Fruit fly (Drosophila melanogaster) whole organism, prepupa: ENCODE data around the gene Ilk.

Experiments
- CG10631 ChIP-seq: fragments of 200-800 bp; sonication (Bioruptor generic); optimal IDR thresholded peaks from 2 replicates; lab custom pipeline; 2016; ENCODE audit warnings: missing biosample characterization, missing genetic modification characterization
- CG10669 ChIP-seq: fragments of 200-800 bp; sonication (Bioruptor generic); optimal IDR thresholded peaks from 3 replicates; lab custom pipeline; 2018; ENCODE audit warnings: missing biosample characterization, mild to moderate bottlenecking, missing genetic modification characterization, moderate library complexity
- CG11294 ChIP-seq: fragments of 200-800 bp; sonication (Bioruptor generic); IDR thresholded peaks from 2 replicates; pipeline ENCODE4 v1.3.6; 2022; ENCODE audit warnings: missing biosample characterization, missing genetic modification characterization
- CG11762 ChIP-seq: fragments of 200-800 bp; sonication (Bioruptor generic); optimal IDR thresholded peaks from 3 replicates; lab custom pipeline; 2016; ENCODE audit warnings: missing biosample characterization, missing genetic modification characterization; ENCODE audit not compliant: insufficient read depth
- CG11902 ChIP-seq: fragments of 200-800 bp; sonication (Bioruptor generic); optimal IDR thresholded peaks from 3 replicates; lab custom pipeline; 2016; ENCODE audit warnings: missing biosample characterization, missing genetic modification characterization
- CG15336 ChIP-seq: fragments of 200-800 bp; sonication (Bioruptor generic); IDR thresholded peaks from 2 replicates; pipeline ENCODE4 v1.3.6; 2022; ENCODE audit warnings: missing biosample characterization, missing genetic modification characterization
- CG1621 ChIP-seq: fragments of 200-800 bp; sonication (Bioruptor generic); optimal IDR thresholded peaks from 3 replicates; lab custom pipeline; 2018; ENCODE audit warnings: missing biosample characterization, mild to moderate bottlenecking, missing genetic modification characterization
- CG16779 ChIP-seq: fragments of 200-800 bp; sonication (Bioruptor generic); optimal IDR thresholded peaks from 3 replicates; lab custom pipeline; 2017; ENCODE audit warnings: missing biosample characterization, mild to moderate bottlenecking, missing genetic modification characterization
- CG3032 ChIP-seq: fragments of 200-800 bp; optimal IDR thresholded peaks from 2 replicates; lab custom pipeline; 2019; ENCODE audit warnings: missing biosample characterization, mild to moderate bottlenecking, missing genetic modification characterization, moderate library complexity
- CG31627 ChIP-seq: fragments of 200-800 bp; sonication (Bioruptor generic); optimal IDR thresholded peaks from 3 replicates; lab custom pipeline; 2016; ENCODE audit warnings: missing biosample characterization, missing genetic modification characterization
- CG32006 ChIP-seq: fragments of 200-800 bp; sonication (Bioruptor generic); optimal IDR thresholded peaks from 3 replicates; lab custom pipeline; 2017; ENCODE audit warnings: missing biosample characterization, mild to moderate bottlenecking, missing genetic modification characterization
- CG34406 ChIP-seq: fragments of 200-800 bp; sonication (Bioruptor generic); optimal IDR thresholded peaks from 3 replicates; lab custom pipeline; 2016; ENCODE audit warnings: missing biosample characterization, missing genetic modification characterization
- CG3919 ChIP-seq: fragments of 200-800 bp; sonication (Bioruptor generic); optimal IDR thresholded peaks from 3 replicates; lab custom pipeline; 2016; ENCODE audit warnings: missing biosample characterization, missing genetic modification characterization
- CG4318 ChIP-seq: fragments of 200-800 bp; sonication (Bioruptor generic); optimal IDR thresholded peaks from 3 replicates; lab custom pipeline; 2017; ENCODE audit warnings: missing biosample characterization, mild to moderate bottlenecking, missing genetic modification characterization
- CG6276 ChIP-seq: fragments of 200-800 bp; sonication (Bioruptor generic); optimal IDR thresholded peaks from 2 replicates; lab custom pipeline; 2017; ENCODE audit warnings: missing biosample characterization, mild to moderate bottlenecking, missing genetic modification characterization
- CG6792 ChIP-seq: fragments of 200-800 bp; sonication (Bioruptor generic); optimal IDR thresholded peaks from 3 replicates; lab custom pipeline; 2016; ENCODE audit warnings: missing biosample characterization, missing genetic modification characterization
- CG6808 ChIP-seq: fragments of 200-800 bp; sonication (Bioruptor generic); optimal IDR thresholded peaks from 3 replicates; lab custom pipeline; 2017; ENCODE audit warnings: missing biosample characterization, missing genetic modification characterization, mild to moderate bottlenecking, moderate library complexity, missing genetic modification reagents
- CG6854 ChIP-seq: fragments of 200-800 bp; sonication (Bioruptor generic); optimal IDR thresholded peaks from 2 replicates; lab custom pipeline; 2017; ENCODE audit warnings: missing biosample characterization, mild to moderate bottlenecking, missing genetic modification characterization
- CG7368 ChIP-seq: fragments of 200-800 bp; sonication (Bioruptor generic); optimal IDR thresholded peaks from 3 replicates; lab custom pipeline; 2016; ENCODE audit warnings: missing biosample characterization, missing genetic modification characterization
- CG8119 ChIP-seq: fragments of 200-800 bp; sonication (Bioruptor generic); IDR thresholded peaks from 3 replicates; pipeline ENCODE4 v1.3.6; 2022; ENCODE audit warnings: missing biosample characterization, missing genetic modification characterization
- CG8319 ChIP-seq: fragments of 200-800 bp; sonication (Bioruptor generic); optimal IDR thresholded peaks from 3 replicates; lab custom pipeline; 2016; ENCODE audit warnings: missing biosample characterization, missing genetic modification characterization
- CG8632 ChIP-seq: fragments of 200-800 bp; sonication (Bioruptor generic); optimal IDR thresholded peaks from 3 replicates; lab custom pipeline; 2016; ENCODE audit warnings: missing biosample characterization, missing genetic modification characterization
- CG9139 ChIP-seq: fragments of 200-800 bp; sonication (Bioruptor generic); optimal IDR thresholded peaks from 3 replicates; lab custom pipeline; 2017; ENCODE audit warnings: missing biosample characterization, mild to moderate bottlenecking, missing genetic modification characterization
- Eip75B ChIP-seq: fragments of 200-800 bp; sonication (Bioruptor generic); optimal IDR thresholded peaks from 3 replicates; lab custom pipeline; 2016; ENCODE audit warnings: missing biosample characterization, missing genetic modification characterization
- Eip93F ChIP-seq: fragments of 200-800 bp; sonication (Bioruptor generic); optimal IDR thresholded peaks from 2 replicates; lab custom pipeline; 2016; ENCODE audit warnings: missing biosample characterization, mild to moderate bottlenecking, missing genetic modification characterization
- Ets21C ChIP-seq: fragments of 200-800 bp; sonication (Bioruptor generic); optimal IDR thresholded peaks from 3 replicates; lab custom pipeline; 2016; ENCODE audit warnings: missing biosample characterization, missing genetic modification characterization
- Ets96B ChIP-seq: fragments of 200-800 bp; optimal IDR thresholded peaks from 2 replicates; lab custom pipeline; 2019; ENCODE audit warnings: missing biosample characterization, mild to moderate bottlenecking, missing genetic modification characterization, moderate library complexity
- Gug ChIP-seq: fragments of 200-800 bp; sonication (Bioruptor generic); IDR thresholded peaks from 2 replicates; pipeline ENCODE4 v1.3.6; 2022; ENCODE audit warnings: missing biosample characterization, missing genetic modification characterization
- Hr38 ChIP-seq: sonication (Bioruptor generic); optimal IDR thresholded peaks from 2 replicates; lab custom pipeline; 2016; ENCODE audit warnings: missing biosample characterization, missing genetic modification characterization
- Lpt ChIP-seq: fragments of 200-800 bp; sonication (Bioruptor generic); optimal IDR thresholded peaks from 3 replicates; lab custom pipeline; 2016; ENCODE audit warnings: missing biosample characterization, missing genetic modification characterization
- Met ChIP-seq: fragments of 200-800 bp; sonication (Bioruptor generic); optimal IDR thresholded peaks from 3 replicates; lab custom pipeline; 2016; ENCODE audit warnings: missing biosample characterization, missing genetic modification characterization
- OdsH ChIP-seq: fragments of 200-800 bp; sonication (Bioruptor generic); optimal IDR thresholded peaks from 3 replicates; lab custom pipeline; 2016; ENCODE audit warnings: missing biosample characterization, missing genetic modification characterization
- Smox ChIP-seq: fragments of 200-800 bp; sonication (Bioruptor generic); optimal IDR thresholded peaks from 3 replicates; lab custom pipeline; 2016; ENCODE audit warnings: missing biosample characterization, missing genetic modification characterization
- Sox102F ChIP-seq: fragments of 200-800 bp; sonication (Bioruptor generic); optimal IDR thresholded peaks from 2 replicates; lab custom pipeline; 2016; ENCODE audit warnings: missing biosample characterization, mild to moderate bottlenecking, missing genetic modification characterization
- Sox14 ChIP-seq: fragments of 200-800 bp; sonication (Bioruptor generic); optimal IDR thresholded peaks from 3 replicates; lab custom pipeline; 2016; ENCODE audit warnings: missing biosample characterization, missing genetic modification characterization
- Sox15 ChIP-seq: fragments of 200-800 bp; sonication (Bioruptor generic); optimal IDR thresholded peaks from 3 replicates; lab custom pipeline; 2016; ENCODE audit warnings: missing biosample characterization, missing genetic modification characterization
- achi ChIP-seq: fragments of 200-800 bp; sonication (Bioruptor generic); optimal IDR thresholded peaks from 3 replicates; lab custom pipeline; 2016; ENCODE audit warnings: missing biosample characterization, missing genetic modification characterization
- cyc ChIP-seq: fragments of 200-800 bp; sonication (Bioruptor generic); optimal IDR thresholded peaks from 3 replicates; lab custom pipeline; 2016; ENCODE audit warnings: missing biosample characterization, missing genetic modification characterization
- dac ChIP-seq: fragments of 200-800 bp; sonication (Bioruptor generic); optimal IDR thresholded peaks from 2 replicates; lab custom pipeline; 2017; ENCODE audit warnings: missing biosample characterization, mild to moderate bottlenecking, missing genetic modification characterization
- dsx ChIP-seq: fragments of 200-800 bp; optimal IDR thresholded peaks from 3 replicates; lab custom pipeline; 2019; ENCODE audit warnings: missing biosample characterization, mild to moderate bottlenecking, missing genetic modification characterization, moderate library complexity; ENCODE audit not compliant: poor library complexity, severe bottlenecking
- eg ChIP-seq: fragments of 200-800 bp; sonication (Bioruptor generic); IDR thresholded peaks from 3 replicates; pipeline ENCODE4 v1.3.6; 2022; ENCODE audit warnings: missing biosample characterization, missing genetic modification characterization
- esn ChIP-seq: fragments of 200-800 bp; sonication (Bioruptor generic); optimal IDR thresholded peaks from 2 replicates; lab custom pipeline; 2016; ENCODE audit warnings: missing biosample characterization, mild to moderate bottlenecking, missing genetic modification characterization, moderate library complexity
- fd59A ChIP-seq: fragments of 200-800 bp; sonication (Bioruptor generic); optimal IDR thresholded peaks from 2 replicates; lab custom pipeline; 2017; ENCODE audit warnings: missing biosample characterization, mild to moderate bottlenecking, missing genetic modification characterization, missing genetic modification reagents
- fd85E ChIP-seq: fragments of 200-800 bp; sonication (Bioruptor generic); optimal IDR thresholded peaks from 3 replicates; lab custom pipeline; 2016; ENCODE audit warnings: missing biosample characterization, missing genetic modification characterization
- fkh ChIP-seq: fragments of 200-800 bp; sonication (Bioruptor generic); optimal IDR thresholded peaks from 3 replicates; lab custom pipeline; 2017; ENCODE audit warnings: missing biosample characterization, mild to moderate bottlenecking, missing genetic modification characterization, moderate library complexity
- lz ChIP-seq: fragments of 200-800 bp; sonication (Bioruptor generic); optimal IDR thresholded peaks from 3 replicates; lab custom pipeline; 2016; ENCODE audit warnings: missing biosample characterization, missing genetic modification characterization
- net ChIP-seq: fragments of 200-800 bp; sonication (Bioruptor generic); optimal IDR thresholded peaks from 3 replicates; lab custom pipeline; 2016; ENCODE audit warnings: missing biosample characterization, missing genetic modification characterization
- pdm3 ChIP-seq: fragments of 200-800 bp; sonication (Bioruptor generic); optimal IDR thresholded peaks from 3 replicates; lab custom pipeline; 2016; ENCODE audit warnings: missing biosample characterization, missing genetic modification characterization
- spab ChIP-seq: fragments of 200-800 bp; sonication (Bioruptor generic); optimal IDR thresholded peaks from 2 replicates; lab custom pipeline; 2017; ENCODE audit warnings: missing biosample characterization, mild to moderate bottlenecking, missing genetic modification characterization, missing genetic modification reagents
- ss ChIP-seq, 2 experiments: fragments of 200-800 bp; sonication (Bioruptor generic); optimal IDR thresholded peaks; 2 replicates in 1 of 2; 3 replicates in 1 of 2; lab custom pipeline; 2017 to 2018; ENCODE audit warnings: mild to moderate bottlenecking in 2 of 2, missing biosample characterization in 2 of 2, missing genetic modification characterization in 2 of 2, moderate library complexity in 1 of 2
- topi ChIP-seq: fragments of 200-800 bp; sonication (Bioruptor generic); optimal IDR thresholded peaks from 3 replicates; lab custom pipeline; 2016; ENCODE audit warnings: missing biosample characterization, missing genetic modification characterization
- vri ChIP-seq: fragments of 200-800 bp; sonication (Bioruptor generic); optimal IDR thresholded peaks from 3 replicates; lab custom pipeline; 2016; ENCODE audit warnings: missing biosample characterization, mild to moderate bottlenecking, missing genetic modification characterization

Gene Ilk

DNA sequence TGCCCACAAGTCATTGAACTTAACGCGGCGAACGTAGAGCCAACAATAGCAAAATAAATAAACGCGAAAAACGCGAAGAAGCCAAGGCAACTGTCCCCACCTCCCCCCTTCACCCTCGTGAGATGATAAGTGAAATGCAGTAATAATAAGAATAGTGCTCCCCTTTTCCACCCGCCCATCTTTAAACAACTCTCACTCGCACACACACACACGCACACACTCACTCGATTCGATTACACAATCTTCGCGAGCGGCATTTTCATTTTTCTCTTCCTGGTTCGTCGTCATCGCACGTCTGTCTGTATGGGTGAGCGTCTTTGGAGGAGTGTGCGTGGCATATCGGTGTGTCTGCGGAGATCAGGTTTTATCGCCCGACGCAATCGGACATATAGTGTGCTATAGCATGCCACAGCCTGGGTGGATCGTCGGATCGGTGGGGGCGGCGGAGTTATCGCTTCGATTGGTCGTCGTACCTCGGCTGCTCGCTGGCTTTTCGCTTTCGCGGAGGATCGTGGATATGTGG, 8.1 kb downstream of the Ilk start:
- TF ChIP-seq CG31627 (GFP tag; lab: Kevin White, UChicago) (peak; percentile 33), CG11902 (GFP tag; lab: Kevin White, UChicago) (no peak), Gug (GFP tag; lab: Robert Waterston, UW) (no peak), CG3919 (no peak), Hr38 (GFP tag; lab: Kevin White, UChicago) (no peak), eg (GFP tag; lab: Robert Waterston, UW) (no peak), net (GFP tag; lab: Kevin White, UChicago) (no peak), dsx (GFP tag; lab: Kevin White, UChicago) (no peak), CG16779 (no peak), Eip93F (GFP tag; lab: Kevin White, UChicago) (no peak), dac (no peak), CG3032 (tag; lab: Kevin White, UChicago) (no peak), CG1621 (peak; percentile 22), CG9139 (GFP tag; lab: Kevin White, UChicago) (no peak), CG6276 (GFP tag; lab: Kevin White, UChicago) (no peak), Sox102F (GFP tag; lab: Kevin White, UChicago) (peak; percentile 31), achi (GFP tag; lab: Kevin White, UChicago) (no peak), CG7368 (no peak), fd85E (GFP tag; lab: Kevin White, UChicago) (peak; percentile 5), CG8119 (GFP tag; lab: Robert Waterston, UW) (no peak), CG6792 (GFP tag; lab: Kevin White, UChicago) (no peak), Eip75B (GFP tag; lab: Kevin White, UChicago) (peak; percentile 56), Sox15 (GFP tag; lab: Kevin White, UChicago) (no peak), esn (GFP tag; lab: Kevin White, UChicago) (peak; percentile 38), CG11294 (GFP tag; lab: Robert Waterston, UW) (no peak), fd59A (GFP tag; lab: Kevin White, UChicago) (no peak), CG34406 (GFP tag; lab: Kevin White, UChicago) (peak; percentile 17), CG10631 (GFP tag; lab: Kevin White, UChicago) (no peak), CG6854 (GFP tag; lab: Kevin White, UChicago) (peak; percentile 83), topi (GFP tag; lab: Kevin White, UChicago) (peak; percentile 36), CG15336 (GFP tag; lab: Robert Waterston, UW) (peak; percentile 21; the same call in 1 of the 2 replicates), fkh (GFP tag; lab: Kevin White, UChicago) (no peak), CG8319 (GFP tag; lab: Kevin White, UChicago) (no peak), Met (peak; percentile 47), CG4318 (no peak), OdsH (GFP tag; lab: Kevin White, UChicago) (no peak), Lpt (GFP tag; lab: Kevin White, UChicago) (peak; percentile 79), CG8632 (no peak), Sox14 (peak; percentile 21), lz (GFP tag; lab: Kevin White, UChicago) (peak; percentile 33), Ets96B (tag; lab: Kevin White, UChicago) (no peak), CG32006 (GFP tag; lab: Kevin White, UChicago) (no peak), pdm3 (no peak), CG6808 (no peak), spab (GFP tag; lab: Kevin White, UChicago) (no peak), Smox (GFP tag; lab: Kevin White, UChicago) (peak; percentile 27), Ets21C (GFP tag; lab: Kevin White, UChicago) (no peak), vri (GFP tag; lab: Kevin White, UChicago) (peak; percentile 88), ss (GFP tag; optimal IDR thresholded peaks at IDR 0.05; lab: Kevin White, UChicago) (peak; percentile 28 to 42), CG11762 (GFP tag; lab: Kevin White, UChicago) (no peak), cyc (GFP tag; lab: Kevin White, UChicago) (peak; percentile 44), CG10669 (no peak)
